Fruit fly (Drosophila melanogaster) whole organism, embryonic: ENCODE measurements around the gene Rab26.

Experiments used
- CG5245 ChIP-seq: fragments of 200-800 bp; sonication (Bioruptor generic); optimal IDR thresholded peaks from 3 replicates; lab custom pipeline; 2016; ENCODE audit warnings: missing biosample characterization, missing genetic modification characterization
- CG9437 ChIP-seq: fragments of 200-800 bp; sonication (Bioruptor generic); optimal IDR thresholded peaks from 2 replicates; lab custom pipeline; 2018; ENCODE audit warnings: missing biosample characterization, mild to moderate bottlenecking, missing genetic modification characterization
- E2f1 ChIP-seq: fragments of 200-800 bp; sonication (Bioruptor generic); IDR thresholded peaks from 2 replicates; pipeline ENCODE4 v1.3.6; 2022; ENCODE audit warnings: missing biosample characterization, missing genetic modification characterization
- chinmo ChIP-seq: fragments of 200-800 bp; sonication (Bioruptor generic); IDR thresholded peaks from 4 replicates; pipeline ENCODE4 v1.3.6; 2022; ENCODE audit warnings: missing biosample characterization, missing genetic modification characterization; ENCODE audit not compliant: partially characterized antibody
- tgo ChIP-seq: fragments of 200-800 bp; sonication (Bioruptor generic); IDR thresholded peaks from 3 replicates; pipeline ENCODE4 v1.3.6; 2022; ENCODE audit warnings: missing biosample characterization, missing genetic modification characterization
- ttk ChIP-seq: fragments of 200-800 bp; sonication (Bioruptor generic); IDR thresholded peaks from 2 replicates; pipeline ENCODE4 v2.1.2; 2022; ENCODE audit warnings: missing biosample characterization, missing genetic modification characterization

dm6 chr3L:21346463-21347196 lies 28.1 kb downstream of the Rab26 start:
- TF ChIP-seq ttk (0 out of 2 replicates have a peak, but pooled peaks have one; percentile 24), chinmo (GFP tag; lab: Robert Waterston, UW) (peak; percentile 53; the same call in 1 of the 4 replicates), tgo (GFP tag; lab: Robert Waterston, UW) (no peak), CG9437 (GFP tag; lab: Kevin White, UChicago) (no peak), E2f1 (GFP tag; lab: Robert Waterston, UW) (no peak), CG5245 (GFP tag; lab: Kevin White, UChicago) (no peak)
